Fruit fly (Drosophila melanogaster) whole organism: ENCODE measurements around the gene Polr2A.

Experiments
- pan ChIP-seq: fragments of >200 bp; optimal IDR thresholded peaks from 2 replicates; lab custom pipeline; 2017
- psq ChIP-seq: fragments of >200 bp; optimal IDR thresholded peaks from 2 replicates; lab custom pipeline; 2017

dm6 chrX:11518435-11518834 lies 51.7 kb downstream of the Polr2A start:
- no peak for TF ChIP-seq pan (lab: Kevin White, UChicago)
- no peak for TF ChIP-seq psq
